Fruit fly (Drosophila melanogaster) whole organism, embryonic: ENCODE data around the gene CheB38b.
A peak's percentile ranks its signal among the peaks of the same experiment; 100 is the strongest.

Source experiments
- Asciz ChIP-seq: fragments of 200-800 bp; sonication (Bioruptor generic); optimal IDR thresholded peaks from 2 replicates; lab custom pipeline; 2017; ENCODE audit warnings: missing biosample characterization, mild to moderate bottlenecking, missing genetic modification characterization, missing genetic modification reagents
- CG12299 ChIP-seq: fragments of 200-800 bp; sonication (Bioruptor generic); optimal IDR thresholded peaks from 2 replicates; lab custom pipeline; 2018; ENCODE audit warnings: missing biosample characterization, mild to moderate bottlenecking, missing genetic modification characterization
- CG12391 ChIP-seq: fragments of 200-800 bp; sonication (Bioruptor generic); optimal IDR thresholded peaks from 3 replicates; lab custom pipeline; 2018; ENCODE audit warnings: missing biosample characterization, mild to moderate bottlenecking, missing genetic modification characterization, moderate library complexity
- CG15269 ChIP-seq: fragments of 200-800 bp; sonication (Bioruptor generic); optimal IDR thresholded peaks from 2 replicates; lab custom pipeline; 2018; ENCODE audit warnings: missing biosample characterization, mild to moderate bottlenecking, missing genetic modification characterization, moderate library complexity
- CG17186 ChIP-seq: fragments of 200-800 bp; sonication (Bioruptor generic); optimal IDR thresholded peaks from 3 replicates; lab custom pipeline; 2017; ENCODE audit warnings: missing biosample characterization, missing genetic modification reagents, missing genetic modification characterization
- CG17359 ChIP-seq: fragments of 200-800 bp; sonication (Bioruptor generic); optimal IDR thresholded peaks from 3 replicates; lab custom pipeline; 2018; ENCODE audit warnings: missing biosample characterization, mild to moderate bottlenecking, missing genetic modification characterization, moderate library complexity
- CG2120 ChIP-seq: fragments of 200-800 bp; sonication (Bioruptor generic); optimal IDR thresholded peaks from 3 replicates; lab custom pipeline; 2016; ENCODE audit warnings: missing biosample characterization, missing genetic modification characterization
- CG30431 ChIP-seq: fragments of 200-800 bp; sonication (Bioruptor generic); optimal IDR thresholded peaks from 2 replicates; lab custom pipeline; 2017; ENCODE audit warnings: missing biosample characterization, missing genetic modification characterization
- CG32772 ChIP-seq: fragments of 200-800 bp; sonication (Bioruptor generic); IDR thresholded peaks from 2 replicates; pipeline ENCODE4 v1.3.6; 2022; ENCODE audit warnings: missing biosample characterization, missing genetic modification characterization
- CG34422 ChIP-seq: fragments of 200-800 bp; sonication (Bioruptor generic); IDR thresholded peaks from 3 replicates; pipeline ENCODE4 v1.3.6; 2022; ENCODE audit warnings: missing biosample characterization, missing genetic modification characterization
- CG3995 ChIP-seq: fragments of 200-800 bp; sonication (Bioruptor generic); optimal IDR thresholded peaks from 3 replicates; lab custom pipeline; 2016; ENCODE audit warnings: missing biosample characterization, missing genetic modification characterization
- CG43689 ChIP-seq: fragments of 200-800 bp; sonication (Bioruptor generic); IDR thresholded peaks from 2 replicates; pipeline ENCODE4 v1.3.6; 2022; ENCODE audit warnings: missing biosample characterization, missing genetic modification characterization
- CG4404 ChIP-seq: fragments of 200-800 bp; sonication (Bioruptor generic); IDR thresholded peaks from 2 replicates; pipeline ENCODE4 v1.3.6; 2022; ENCODE audit warnings: missing biosample characterization, missing genetic modification characterization
- CG4617 ChIP-seq: fragments of 200-800 bp; sonication (Bioruptor generic); optimal IDR thresholded peaks from 3 replicates; lab custom pipeline; 2016; ENCODE audit warnings: missing biosample characterization, missing genetic modification characterization, borderline replicate concordance
- CG6689 ChIP-seq: fragments of 200-800 bp; sonication (Bioruptor generic); IDR thresholded peaks from 2 replicates; pipeline ENCODE4 v1.3.6; 2022; ENCODE audit warnings: missing biosample characterization, missing genetic modification characterization
- CG9727 ChIP-seq: fragments of 200-800 bp; sonication (Bioruptor generic); optimal IDR thresholded peaks from 3 replicates; lab custom pipeline; 2017; ENCODE audit warnings: missing biosample characterization, mild to moderate bottlenecking, missing genetic modification characterization
- CkIIα-i1 ChIP-seq: fragments of 200-800 bp; sonication (Bioruptor generic); IDR thresholded peaks from 2 replicates; pipeline ENCODE4 v1.3.6; 2022; ENCODE audit warnings: missing biosample characterization, missing genetic modification characterization
- Dref ChIP-seq: fragments of 200-800 bp; sonication (Bioruptor generic); IDR thresholded peaks from 2 replicates; pipeline ENCODE4 v1.3.6; 2022; ENCODE audit warnings: missing biosample characterization, missing genetic modification characterization
- H2.0 ChIP-seq: fragments of 200-800 bp; sonication (Bioruptor generic); IDR thresholded peaks from 2 replicates; pipeline ENCODE4 v1.3.6; 2022; ENCODE audit warnings: missing biosample characterization, missing genetic modification characterization
- Hmr ChIP-seq: fragments of 200-800 bp; sonication (Bioruptor generic); optimal IDR thresholded peaks from 3 replicates; lab custom pipeline; 2017; ENCODE audit warnings: mild to moderate bottlenecking, missing biosample characterization, missing genetic modification reagents, missing genetic modification characterization
- Hr51 ChIP-seq, 2 experiments: fragments of 200-800 bp; sonication (Bioruptor generic); optimal IDR thresholded peaks; 2 replicates in 1 of 2; 3 replicates in 1 of 2; lab custom pipeline; 2016 to 2018; ENCODE audit warnings: missing biosample characterization in 2 of 2, missing genetic modification characterization in 2 of 2, mild to moderate bottlenecking in 1 of 2, moderate library complexity in 1 of 2
- Lhr ChIP-seq: fragments of 200-800 bp; sonication (Bioruptor generic); optimal IDR thresholded peaks from 3 replicates; lab custom pipeline; 2017; ENCODE audit warnings: mild to moderate bottlenecking, missing biosample characterization, missing genetic modification reagents, missing genetic modification characterization
- Lpt ChIP-seq: fragments of >200 bp; optimal IDR thresholded peaks from 2 replicates; lab custom pipeline; 2018; ENCODE audit warnings: missing biosample characterization, missing genetic modification characterization
- NFAT ChIP-seq: fragments of 200-800 bp; sonication (Bioruptor generic); IDR thresholded peaks from 2 replicates; pipeline ENCODE4 v1.3.6; 2022; ENCODE audit warnings: missing biosample characterization, missing genetic modification characterization
- Nf-YC ChIP-seq: fragments of 200-800 bp; optimal IDR thresholded peaks from 3 replicates; lab custom pipeline; 2019; ENCODE audit warnings: missing biosample characterization, mild to moderate bottlenecking, missing genetic modification characterization, moderate library complexity
- NfI ChIP-seq: fragments of 200-800 bp; sonication (Bioruptor generic); optimal IDR thresholded peaks from 3 replicates; lab custom pipeline; 2018; ENCODE audit warnings: missing biosample characterization, mild to moderate bottlenecking, missing genetic modification characterization, moderate library complexity
- Sox102F ChIP-seq: fragments of 200-800 bp; sonication (Bioruptor generic); optimal IDR thresholded peaks from 2 replicates; lab custom pipeline; 2018; ENCODE audit warnings: missing biosample characterization, mild to moderate bottlenecking, missing genetic modification characterization, moderate library complexity
- Sry-δ ChIP-seq: fragments of 200-800 bp; sonication (Bioruptor generic); optimal IDR thresholded peaks from 2 replicates; lab custom pipeline; 2016; ENCODE audit warnings: missing biosample characterization, missing genetic modification characterization
- TFAM ChIP-seq: fragments of 200-800 bp; sonication (Bioruptor generic); optimal IDR thresholded peaks from 2 replicates; lab custom pipeline; 2017; ENCODE audit warnings: missing biosample characterization, missing genetic modification characterization, inconsistent platforms
- Vsx1 ChIP-seq: fragments of 200-800 bp; sonication (Bioruptor generic); optimal IDR thresholded peaks from 2 replicates; lab custom pipeline; 2017; ENCODE audit warnings: missing biosample characterization, mild to moderate bottlenecking, missing genetic modification characterization, missing genetic modification reagents
- ac ChIP-seq: fragments of 200-800 bp; sonication (Bioruptor generic); optimal IDR thresholded peaks from 3 replicates; lab custom pipeline; 2017; ENCODE audit warnings: missing biosample characterization, mild to moderate bottlenecking, missing genetic modification characterization
- ash1 ChIP-seq: fragments of 200-800 bp; sonication (Bioruptor generic); optimal IDR thresholded peaks from 2 replicates; lab custom pipeline; 2018; ENCODE audit warnings: missing biosample characterization, mild to moderate bottlenecking, missing genetic modification characterization
- ato ChIP-seq: fragments of 200-800 bp; sonication (Bioruptor generic); IDR thresholded peaks from 2 replicates; pipeline ENCODE4 v1.3.6; 2022; ENCODE audit warnings: missing biosample characterization, missing genetic modification characterization; ENCODE audit not compliant: partially characterized antibody
- croc ChIP-seq: fragments of 200-800 bp; sonication (Bioruptor generic); conservative IDR thresholded peaks from 3 replicates; pipeline ENCODE4 v1.3.6; 2022; ENCODE audit warnings: missing biosample characterization, missing genetic modification characterization
- gem ChIP-seq: fragments of 200-800 bp; sonication (Bioruptor generic); optimal IDR thresholded peaks from 2 replicates; lab custom pipeline; 2019; ENCODE audit warnings: missing biosample characterization, mild to moderate bottlenecking, missing genetic modification characterization, moderate library complexity
- gfzf ChIP-seq: fragments of 200-800 bp; sonication (Bioruptor generic); optimal IDR thresholded peaks from 2 replicates; lab custom pipeline; 2016; ENCODE audit warnings: missing biosample characterization, mild to moderate bottlenecking, missing genetic modification characterization, moderate library complexity
- inv ChIP-seq: fragments of 200-800 bp; sonication (Bioruptor generic); IDR thresholded peaks from 2 replicates; pipeline ENCODE4 v1.3.6; 2022; ENCODE audit warnings: missing biosample characterization, missing genetic modification characterization; ENCODE audit not compliant: partially characterized antibody
- nerfin-2 ChIP-seq: fragments of 200-800 bp; sonication (Bioruptor generic); IDR thresholded peaks from 2 replicates; pipeline ENCODE4 v1.3.6; 2022; ENCODE audit warnings: missing biosample characterization, missing genetic modification characterization; ENCODE audit not compliant: partially characterized antibody
- nmo ChIP-seq: fragments of 200-800 bp; sonication (Bioruptor generic); optimal IDR thresholded peaks from 2 replicates; lab custom pipeline; 2018; ENCODE audit warnings: missing biosample characterization, mild to moderate bottlenecking, missing genetic modification characterization, moderate library complexity
- onecut ChIP-seq: fragments of 200-800 bp; sonication (Bioruptor generic); IDR thresholded peaks from 2 replicates; pipeline ENCODE4 v1.3.6; 2022; ENCODE audit warnings: missing biosample characterization, missing genetic modification characterization
- org-1 ChIP-seq: fragments of 200-800 bp; sonication (Bioruptor generic); optimal IDR thresholded peaks from 2 replicates; lab custom pipeline; 2017; ENCODE audit warnings: missing biosample characterization, missing genetic modification characterization
- p53 ChIP-seq: fragments of 200-800 bp; sonication (Bioruptor generic); optimal IDR thresholded peaks from 2 replicates; lab custom pipeline; 2016; ENCODE audit warnings: missing biosample characterization, missing genetic modification characterization
- scrt ChIP-seq: fragments of 200-800 bp; sonication (Bioruptor generic); optimal IDR thresholded peaks from 2 replicates; lab custom pipeline; 2018; ENCODE audit warnings: missing biosample characterization, mild to moderate bottlenecking, missing genetic modification characterization, moderate library complexity
- sim ChIP-seq: fragments of 200-800 bp; sonication (Bioruptor generic); IDR thresholded peaks from 2 replicates; pipeline ENCODE4 v1.3.6; 2022; ENCODE audit warnings: missing biosample characterization, missing genetic modification characterization
- sna ChIP-seq: fragments of 200-800 bp; sonication (Bioruptor generic); IDR thresholded peaks from 2 replicates; pipeline ENCODE4 v1.3.6; 2022; ENCODE audit warnings: missing biosample characterization, missing genetic modification characterization; ENCODE audit not compliant: partially characterized antibody
- tap ChIP-seq: fragments of 200-800 bp; optimal IDR thresholded peaks from 3 replicates; lab custom pipeline; 2019; ENCODE audit warnings: missing biosample characterization, mild to moderate bottlenecking, missing genetic modification characterization, moderate library complexity
- tll ChIP-seq, 2 experiments: fragments of 200-800 bp in 1 of 2; fragments of >200 bp in 1 of 2; sonication (Bioruptor generic) in 1 of 2; optimal IDR thresholded peaks; 2 replicates each; lab custom pipeline; 2017 to 2019; ENCODE audit warnings: missing biosample characterization in 2 of 2, missing genetic modification characterization in 2 of 2, mild to moderate bottlenecking in 1 of 2, moderate library complexity in 1 of 2
- tna ChIP-seq: fragments of 200-800 bp; sonication (Bioruptor generic); IDR thresholded peaks from 2 replicates; pipeline ENCODE4 v1.3.6; 2022; ENCODE audit warnings: missing biosample characterization, missing genetic modification characterization; ENCODE audit not compliant: partially characterized antibody
- toy ChIP-seq: fragments of 200-800 bp; sonication (Bioruptor generic); IDR thresholded peaks from 2 replicates; pipeline ENCODE4 v1.3.6; 2022; ENCODE audit warnings: missing biosample characterization, missing genetic modification characterization
- unpg ChIP-seq: fragments of 200-800 bp; sonication (Bioruptor generic); optimal IDR thresholded peaks from 3 replicates; lab custom pipeline; 2018; ENCODE audit warnings: missing biosample characterization, mild to moderate bottlenecking, missing genetic modification characterization, moderate library complexity

Gene CheB38b

dm6 chr2L:20780768-20781167, 36.3 kb downstream of the CheB38b start (continued):
- TF ChIP-seq CG30431 (GFP tag; lab: Kevin White, UChicago): peak; percentile 40
- TF ChIP-seq Sox102F (GFP tag; lab: Kevin White, UChicago): peak; percentile 62
- no peak for TF ChIP-seq ato
- TF ChIP-seq CG43689: no peak
- TF ChIP-seq CG9727 (GFP tag; lab: Kevin White, UChicago): peak; percentile 87
- no peak for TF ChIP-seq CG32772 (GFP tag; lab: Robert Waterston, UW)
- TF ChIP-seq CG2120 (GFP tag; lab: Kevin White, UChicago): peak; percentile 12
- no peak for TF ChIP-seq inv (GFP tag; lab: Robert Waterston, UW)
- peak; percentile 68 for TF ChIP-seq Vsx1
- no peak for TF ChIP-seq croc (GFP tag; lab: Robert Waterston, UW)
- no peak for TF ChIP-seq CG17186
- peak; percentile 35 for TF ChIP-seq Lhr
- TF ChIP-seq tap: peak; percentile 5
- TF ChIP-seq onecut (GFP tag; lab: Robert Waterston, UW): peak; percentile 72
- peak; percentile 0 for TF ChIP-seq Sry-δ (GFP tag; lab: Kevin White, UChicago)
- TF ChIP-seq CG12391 (tag; lab: Kevin White, UChicago): peak; percentile 32
- no peak for TF ChIP-seq CG4404 (GFP tag; lab: Robert Waterston, UW)
- no peak for TF ChIP-seq CkIIα-i1 (GFP tag; lab: Robert Waterston, UW)
- TF ChIP-seq Nf-YC (tag; lab: Kevin White, UChicago): peak; percentile 20
- peak; percentile 76 for TF ChIP-seq scrt
- TF ChIP-seq CG6689 (GFP tag; lab: Robert Waterston, UW): peak; percentile 33; the same call in 1 of the 2 replicates
- TF ChIP-seq gfzf (GFP tag; lab: Kevin White, UChicago): no peak
- peak; percentile 87 for TF ChIP-seq ash1 (GFP tag; lab: Kevin White, UChicago)
- TF ChIP-seq NFAT (GFP tag; lab: Robert Waterston, UW): peak; percentile 42; the same call in 1 of the 2 replicates
- TF ChIP-seq CG15269: peak; percentile 57
- TF ChIP-seq unpg: peak; percentile 58
- TF ChIP-seq sna (GFP tag; lab: Robert Waterston, UW): no peak
- TF ChIP-seq NfI: peak; percentile 35
- no peak for TF ChIP-seq H2.0 (GFP tag; lab: Robert Waterston, UW)
- TF ChIP-seq CG4617 (GFP tag; lab: Kevin White, UChicago): no peak
- TF ChIP-seq Hmr (GFP tag; lab: Kevin White, UChicago): peak; percentile 82
- TF ChIP-seq Dref (GFP tag; lab: Robert Waterston, UW): no peak
- peak; percentile 29 for TF ChIP-seq TFAM (GFP tag; lab: Kevin White, UChicago)
- peak; percentile 71 for TF ChIP-seq gem (tag; lab: Kevin White, UChicago)
- peak; percentile 80 for TF ChIP-seq org-1 (GFP tag; lab: Kevin White, UChicago)
- peak; percentile 31 for TF ChIP-seq p53 (GFP tag; lab: Kevin White, UChicago)
- peak; percentile 50; the same call in 1 of the 2 replicates for TF ChIP-seq sim
- TF ChIP-seq CG34422 (GFP tag; lab: Robert Waterston, UW): no peak
- TF ChIP-seq nmo: no peak
- peak; percentile 30 for TF ChIP-seq CG12299
- TF ChIP-seq nerfin-2: no peak
- TF ChIP-seq Lpt (GFP tag; lab: Kevin White, UChicago): no peak
- TF ChIP-seq ac: peak; percentile 82
- TF ChIP-seq tna (GFP tag; lab: Robert Waterston, UW): no peak
- TF ChIP-seq CG17359 (tag; lab: Kevin White, UChicago): peak; percentile 78
- TF ChIP-seq tll (GFP tag; optimal IDR thresholded peaks at IDR 0.05; lab: Kevin White, UChicago): peak in 1 of 2 experiments; percentile 88
- TF ChIP-seq Asciz: peak; percentile 61
- TF ChIP-seq Hr51 (GFP tag; optimal IDR thresholded peaks at IDR 0.05; lab: Kevin White, UChicago): peak; percentile 4 to 58
- TF ChIP-seq toy: no peak
- TF ChIP-seq CG3995 (GFP tag; lab: Kevin White, UChicago): no peak
